Worm (Caenorhabditis elegans): ENCODE results near the gene W08F4.1.
A peak's percentile ranks its signal among the peaks of the same experiment; 100 is the strongest.

W08F4.1 gene

ce11 chrII:624443-624842, 31.1 kb downstream of the W08F4.1 start, which contains the start of gene T04B8.5:
Gene T04B8.5, minus strand, starts transcription at chrII:624543.
- TF ChIP-seq ref-1 (GFP tag; conservative IDR thresholded peaks at IDR 0.05) = no peak
- TF ChIP-seq cog-1 (tag; optimal IDR thresholded peaks at IDR 0.05) = no peak
- no peak for TF ChIP-seq flt-1 (GFP tag; IDR thresholded peaks at IDR 0.05)
- TF ChIP-seq ztf-23 (GFP tag; IDR thresholded peaks at IDR 0.05) = no peak
- no peak for TF ChIP-seq klf-2 (GFP tag; conservative IDR thresholded peaks at IDR 0.05)
- TF ChIP-seq T22C8.4 (GFP tag; IDR thresholded peaks at IDR 0.05) = no peak

- no peak for TF ChIP-seq ztf-23 (GFP tag; IDR thresholded peaks at IDR 0.05)
- TF ChIP-seq flt-1 (GFP tag; IDR thresholded peaks at IDR 0.05) = no peak
- TF ChIP-seq klf-2 (GFP tag; conservative IDR thresholded peaks at IDR 0.05) = no peak
- no peak for TF ChIP-seq ztf-29 (GFP tag; IDR thresholded peaks at IDR 0.05)
- TF ChIP-seq med-1 (GFP tag; optimal IDR thresholded peaks at IDR 0.05; ENCODE audit: insufficient read depth) = no peak
- no peak for TF ChIP-seq cog-1 (tag; optimal IDR thresholded peaks at IDR 0.05)
- TF ChIP-seq ref-1 (GFP tag; conservative IDR thresholded peaks at IDR 0.05) = no peak
- no peak for TF ChIP-seq T22C8.4 (GFP tag; IDR thresholded peaks at IDR 0.05)
- no peak for TF ChIP-seq tab-1 (GFP tag; IDR thresholded peaks at IDR 0.05)
Measured at ce11 chrII:625926-626325, 32.6 kb downstream of the W08F4.1 start.

ce11 chrII:627205-627604, 33.9 kb downstream of the W08F4.1 start, which contains the start of gene arrd-1:
Gene arrd-1, plus strand, starts transcription at chrII:627505.
- no peak for TF ChIP-seq med-1 (GFP tag; optimal IDR thresholded peaks at IDR 0.05; ENCODE audit: insufficient read depth)
- TF ChIP-seq klf-2 (GFP tag; conservative IDR thresholded peaks at IDR 0.05) = no peak
- TF ChIP-seq T22C8.4 (GFP tag; IDR thresholded peaks at IDR 0.05) = no peak
- no peak for TF ChIP-seq cog-1 (tag; optimal IDR thresholded peaks at IDR 0.05)
- TF ChIP-seq ref-1 (GFP tag; conservative IDR thresholded peaks at IDR 0.05) = no peak
- TF ChIP-seq tab-1 (GFP tag; IDR thresholded peaks at IDR 0.05) = no peak
- no peak for TF ChIP-seq ztf-29 (GFP tag; IDR thresholded peaks at IDR 0.05)
- no peak for TF ChIP-seq flt-1 (GFP tag; IDR thresholded peaks at IDR 0.05)
- TF ChIP-seq ztf-23 (GFP tag; IDR thresholded peaks at IDR 0.05) = no peak

ce11 chrII:627913-628312, 34.6 kb downstream of the W08F4.1 start:
- TF ChIP-seq ztf-29 (GFP tag; IDR thresholded peaks at IDR 0.05) (no peak), ztf-23 (GFP tag; IDR thresholded peaks at IDR 0.05) (no peak), T22C8.4 (GFP tag; IDR thresholded peaks at IDR 0.05) (no peak), klf-2 (GFP tag; conservative IDR thresholded peaks at IDR 0.05) (no peak), flt-1 (GFP tag; IDR thresholded peaks at IDR 0.05) (no peak), med-1 (GFP tag; optimal IDR thresholded peaks at IDR 0.05; ENCODE audit: insufficient read depth) (no peak), tab-1 (GFP tag; IDR thresholded peaks at IDR 0.05) (no peak), cog-1 (tag; optimal IDR thresholded peaks at IDR 0.05) (no peak), ref-1 (GFP tag; conservative IDR thresholded peaks at IDR 0.05) (no peak)

ce11 chrII:629454-629853, 36.1 kb downstream of the W08F4.1 start:
- TF ChIP-seq klf-2 (GFP tag; conservative IDR thresholded peaks at IDR 0.05) = 0 out of 2 replicates have a peak, but pooled peaks have one; percentile 22

- peak; percentile 55; the same call in 1 of the 2 replicates for TF ChIP-seq flt-1 (GFP tag; IDR thresholded peaks at IDR 0.05)
Measured at ce11 chrII:632545-632944, 39.2 kb downstream of the W08F4.1 start.

ce11 chrII:633984-634383, 40.7 kb downstream of the W08F4.1 start, which contains the start of gene T04B8.1:
Gene T04B8.1, plus strand, starts transcription at chrII:634284.
- TF ChIP-seq med-1 (GFP tag; optimal IDR thresholded peaks at IDR 0.05; ENCODE audit: insufficient read depth) (no peak), klf-2 (GFP tag; conservative IDR thresholded peaks at IDR 0.05) (no peak), tab-1 (GFP tag; IDR thresholded peaks at IDR 0.05) (no peak), ztf-29 (GFP tag; IDR thresholded peaks at IDR 0.05) (no peak), ref-1 (GFP tag; conservative IDR thresholded peaks at IDR 0.05) (no peak), T22C8.4 (GFP tag; IDR thresholded peaks at IDR 0.05) (no peak), ztf-23 (GFP tag; IDR thresholded peaks at IDR 0.05) (no peak), cog-1 (tag; optimal IDR thresholded peaks at IDR 0.05) (no peak), flt-1 (GFP tag; IDR thresholded peaks at IDR 0.05) (no peak)

- TF ChIP-seq tab-1 (GFP tag; IDR thresholded peaks at IDR 0.05) (no peak), T22C8.4 (GFP tag; IDR thresholded peaks at IDR 0.05) (no peak), flt-1 (GFP tag; IDR thresholded peaks at IDR 0.05) (no peak), med-1 (GFP tag; optimal IDR thresholded peaks at IDR 0.05; ENCODE audit: insufficient read depth) (no peak), cog-1 (tag; optimal IDR thresholded peaks at IDR 0.05) (no peak), ref-1 (GFP tag; conservative IDR thresholded peaks at IDR 0.05) (no peak), klf-2 (GFP tag; conservative IDR thresholded peaks at IDR 0.05) (no peak), ztf-29 (GFP tag; IDR thresholded peaks at IDR 0.05) (no peak), ztf-23 (GFP tag; IDR thresholded peaks at IDR 0.05) (no peak)
Measured at ce11 chrII:639467-639866, 46.1 kb downstream of the W08F4.1 start, which contains the start of gene K07E8.6. Gene K07E8.6, minus strand, starts transcription at chrII:639567.

All from whole organism, midembryonic.